Worm (Caenorhabditis elegans): Measurements from ENCODE around the gene K06B9.6.
"Not testable (repeated sequence)": the region's sequence is repeated elsewhere in the genome, so short reads cannot be mapped to it uniquely, and the experiment has no call there.

K06B9.6 gene

ce11 chrIV:4196729-4197128 is at the start of gene K06B9.6:
Gene K06B9.6 (minus strand): TSS chrIV:4196829.
- TF ChIP-seq fkh-10 (GFP tag; optimal IDR thresholded peaks at IDR 0.05); daf-12 (tag; optimal IDR thresholded peaks at IDR 0.05); nhr-67 (tag; optimal IDR thresholded peaks at IDR 0.05): not testable (repeated sequence)

- TF ChIP-seq mml-1 (tag; optimal IDR thresholded peaks at IDR 0.05) (no peak), daf-12 (tag; optimal IDR thresholded peaks at IDR 0.05) (no peak), egl-5 (tag; optimal IDR thresholded peaks at IDR 0.05) (peak; percentile 15)
Observed at ce11 chrIV:4244510-4244909, 47.9 kb upstream of the K06B9.6 start, which contains the start of gene col-34. Gene col-34 (minus strand): TSS chrIV:4244610.

DNA sequence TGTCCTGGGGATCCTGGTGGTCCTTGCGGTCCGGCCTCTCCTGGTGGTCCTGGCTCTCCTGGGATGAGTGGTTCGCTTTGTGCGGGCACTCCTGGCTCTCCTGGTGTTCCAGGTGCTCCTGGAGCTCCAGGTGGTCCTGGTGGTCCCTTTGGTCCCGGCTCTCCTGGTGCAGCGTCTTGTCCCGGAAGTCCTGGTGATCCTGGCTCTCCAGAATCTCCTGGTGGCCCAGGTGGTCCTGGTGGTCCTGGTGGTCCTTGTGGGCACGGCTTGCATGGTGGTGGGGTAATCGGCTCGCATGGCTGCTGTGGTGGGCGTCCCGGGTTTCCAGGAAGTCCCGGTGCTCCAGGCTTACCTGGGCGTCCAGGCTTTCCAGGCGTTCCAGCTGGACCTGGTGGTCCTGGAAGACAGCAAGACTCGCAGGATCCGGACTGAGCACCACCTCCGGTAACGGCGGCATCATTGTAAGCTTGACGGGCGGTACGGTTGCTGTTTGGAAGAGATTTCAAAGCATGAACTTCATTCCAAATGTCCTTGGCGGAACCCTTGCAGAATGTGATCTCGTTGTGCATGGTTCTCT is 47.3 kb upstream of the K06B9.6 start:
- no peak for TF ChIP-seq ceh-9 (tag; optimal IDR thresholded peaks at IDR 0.05)

DNA sequence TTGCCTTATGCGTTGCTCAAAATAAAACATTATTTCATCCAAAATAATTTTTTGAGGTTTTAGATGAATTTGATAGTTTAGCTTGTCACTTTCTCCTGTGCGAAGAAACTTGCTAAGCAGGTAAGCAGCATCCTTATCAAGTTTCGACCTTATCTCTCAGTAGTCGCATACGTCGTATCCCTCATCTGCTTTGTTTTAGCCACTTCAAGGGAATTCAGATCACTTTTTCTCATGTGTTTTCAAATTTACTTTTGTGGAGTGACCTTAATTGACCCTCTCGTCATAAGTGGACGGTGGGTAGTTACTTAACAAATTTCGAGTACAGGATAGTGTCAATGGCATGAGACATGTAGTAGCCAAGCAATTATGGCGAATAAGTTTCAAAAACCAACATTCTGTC is 40.0 kb upstream of the K06B9.6 start:
- TF ChIP-seq mml-1 (tag; optimal IDR thresholded peaks at IDR 0.05) (no peak), ama-1 (optimal IDR thresholded peaks at IDR 0.05) (peak; percentile 90), elt-3 (tag; optimal IDR thresholded peaks at IDR 0.05) (peak in 1 of 3 experiments; percentile 93), nhr-43 (tag; optimal IDR thresholded peaks at IDR 0.05; ENCODE audit: poor library complexity, severe bottlenecking) (no peak), mdl-1 (tag; optimal IDR thresholded peaks at IDR 0.05) (no peak), tbx-2 (tag; optimal IDR thresholded peaks at IDR 0.05) (peak; percentile 46), ztf-4 (tag; optimal IDR thresholded peaks at IDR 0.05) (no peak), nfya-1 (tag; optimal IDR thresholded peaks at IDR 0.05; ENCODE audit: insufficient read depth) (peak; percentile 18), nhr-67 (tag; optimal IDR thresholded peaks at IDR 0.05) (no peak), lsy-12 (tag; optimal IDR thresholded peaks at IDR 0.05) (no peak), pha-4 (tag; optimal IDR thresholded peaks at IDR 0.05) (no peak), nhr-25 (tag; optimal IDR thresholded peaks at IDR 0.05) (peak; percentile 68), ceh-16 (tag; optimal IDR thresholded peaks at IDR 0.05) (no peak), snpc-4 (tag; optimal IDR thresholded peaks at IDR 0.05) (no peak), ceh-28 (tag; optimal IDR thresholded peaks at IDR 0.05) (no peak), nhr-77 (tag; optimal IDR thresholded peaks at IDR 0.05) (peak; percentile 55)

DNA sequence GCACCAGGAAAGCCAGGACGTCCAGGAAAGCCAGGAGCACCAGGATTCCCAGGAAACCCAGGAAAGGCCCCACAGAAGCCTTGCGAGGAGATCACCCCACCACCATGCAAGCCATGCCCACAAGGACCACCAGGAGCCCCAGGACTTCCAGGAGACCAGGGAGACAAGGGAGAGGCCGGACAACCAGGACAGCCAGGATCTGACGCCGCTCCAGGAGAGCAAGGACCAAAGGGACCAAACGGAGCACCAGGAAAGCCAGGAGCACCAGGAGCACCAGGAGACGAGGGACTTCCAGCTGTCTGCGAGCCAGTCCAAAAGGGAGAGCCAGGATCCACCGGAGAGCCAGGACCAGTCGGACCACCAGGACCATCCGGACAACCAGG is 39.4 kb upstream of the K06B9.6 start:
- TF ChIP-seq daf-12 (tag; optimal IDR thresholded peaks at IDR 0.05) = no peak
- no peak for TF ChIP-seq ceh-9 (tag; optimal IDR thresholded peaks at IDR 0.05)
- no peak for TF ChIP-seq unc-39 (tag; optimal IDR thresholded peaks at IDR 0.05)
- TF ChIP-seq unc-62 (GFP tag; optimal IDR thresholded peaks at IDR 0.05) = no peak
- no peak for TF ChIP-seq ztf-4 (tag; optimal IDR thresholded peaks at IDR 0.05)
- TF ChIP-seq nhr-43 (tag; optimal IDR thresholded peaks at IDR 0.05; ENCODE audit: poor library complexity, severe bottlenecking) = no peak
- no peak for TF ChIP-seq ZK546.5 (tag; optimal IDR thresholded peaks at IDR 0.05)
- TF ChIP-seq R02D3.7 (tag; optimal IDR thresholded peaks at IDR 0.05) = no peak
- no peak for TF ChIP-seq nhr-23 (tag; optimal IDR thresholded peaks at IDR 0.05)
- no peak for TF ChIP-seq nhr-237 (tag; optimal IDR thresholded peaks at IDR 0.05)
- no peak for TF ChIP-seq hmg-11 (tag; optimal IDR thresholded peaks at IDR 0.05)
- no peak for TF ChIP-seq ceh-82 (tag; optimal IDR thresholded peaks at IDR 0.05)
- TF ChIP-seq aly-2 (tag; optimal IDR thresholded peaks at IDR 0.05) = no peak
- TF ChIP-seq skn-1 (tag; optimal IDR thresholded peaks at IDR 0.05) = no peak
- TF ChIP-seq fkh-10 (GFP tag; optimal IDR thresholded peaks at IDR 0.05) = no peak
- TF ChIP-seq nhr-11 (tag; optimal IDR thresholded peaks at IDR 0.05) = no peak
- no peak for TF ChIP-seq elt-3 (tag; optimal IDR thresholded peaks at IDR 0.05)
- no peak for TF ChIP-seq nhr-12 (tag; optimal IDR thresholded peaks at IDR 0.05)
- TF ChIP-seq pqm-1 (tag; optimal IDR thresholded peaks at IDR 0.05) = no peak
- TF ChIP-seq pha-4 (tag; optimal IDR thresholded peaks at IDR 0.05) = no peak
